Worm (Caenorhabditis elegans) whole organism, L2 larva: ENCODE measurements around the gene cht-2.

Source experiments
- F13H6.1 ChIP-seq: sonication (generic microtip); optimal IDR thresholded peaks from 2 replicates; lab custom pipeline; 2016; ENCODE audit warnings: missing genetic modification characterization, missing compliant biosample characterization
- egl-27 ChIP-seq: sonication (generic microtip); optimal IDR thresholded peaks from 3 replicates; lab custom pipeline; 2017; ENCODE audit warnings: missing biosample characterization, missing genetic modification reagents, missing genetic modification characterization
- lin-11 ChIP-seq: fragments of 150-350 bp; sonication (generic microtip); optimal IDR thresholded peaks from 2 replicates; lab custom pipeline; 2014; ENCODE audit warnings: missing biosample characterization, missing genetic modification characterization, inconsistent platforms, mixed read lengths
- lin-13 ChIP-seq: fragments of 150-350 bp; optimal IDR thresholded peaks from 2 replicates; lab custom pipeline; 2014; ENCODE audit warnings: missing biosample characterization, missing genetic modification reagents, missing genetic modification characterization
- lsy-2 ChIP-seq, 2 experiments: fragments of 150-350 bp in 1 of 2; sonication (generic microtip) in 1 of 2; optimal IDR thresholded peaks; 2 replicates each; lab custom pipeline; 2014 to 2017; ENCODE audit warnings: missing biosample characterization in 2 of 2, missing genetic modification characterization in 2 of 2
- nhr-11 ChIP-seq: fragments of 150-350 bp; optimal IDR thresholded peaks from 2 replicates; lab custom pipeline; 2014; ENCODE audit warnings: missing biosample characterization, missing genetic modification characterization
- nhr-25 ChIP-seq: fragments of 150-350 bp; sonication (generic microtip); optimal IDR thresholded peaks from 3 replicates; lab custom pipeline; 2014; ENCODE audit warnings: missing biosample characterization, missing genetic modification characterization
- nhr-77 ChIP-seq: fragments of 150-350 bp; optimal IDR thresholded peaks from 2 replicates; lab custom pipeline; 2014; ENCODE audit warnings: missing biosample characterization, missing genetic modification characterization
- ztf-4 ChIP-seq: fragments of 150-350 bp; optimal IDR thresholded peaks from 2 replicates; lab custom pipeline; 2014; ENCODE audit warnings: missing biosample characterization, missing genetic modification characterization

DNA sequence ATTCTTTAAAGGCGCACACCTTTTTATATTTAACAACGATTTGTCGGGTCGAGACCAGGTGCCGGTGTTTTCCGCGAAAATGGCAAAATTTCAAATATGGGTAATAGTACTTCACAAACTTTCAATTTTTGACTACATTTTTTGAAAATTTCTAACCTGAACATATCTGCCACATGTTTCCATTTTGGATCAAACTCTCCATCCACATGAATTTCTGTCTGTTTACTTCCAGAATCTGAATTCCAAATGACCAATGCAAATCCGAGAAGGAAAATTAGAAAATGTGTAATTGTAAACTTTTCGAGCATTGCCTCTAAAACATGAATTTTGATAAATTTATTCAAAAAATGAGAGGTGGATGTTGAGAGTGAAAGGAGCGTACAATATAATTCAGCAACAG, 40.6 kb upstream of the cht-2 start, which contains the start of gene lact-4:
- TF ChIP-seq F13H6.1 (tag; lab: Kevin White, UChicago) (no peak), egl-27 (tag; lab: Kevin White, UChicago) (no peak), lin-13 (GFP tag; lab: Kevin White, UChicago) (no peak), ztf-4 (tag; lab: Kevin White, UChicago) (no peak), nhr-11 (no peak), nhr-77 (tag; lab: Kevin White, UChicago) (no peak), nhr-25 (no peak), lsy-2 (tag; optimal IDR thresholded peaks at IDR 0.05; lab: Kevin White, UChicago) (no peak), lin-11 (no peak)
